Fruit fly (Drosophila melanogaster) whole organism, embryonic: ENCODE data around the gene SelG.
A peak's percentile ranks its signal among the peaks of the same experiment; 100 is the strongest.

ENCODE experiments used
- Adf1 ChIP-seq: fragments of 200-800 bp; sonication (Bioruptor generic); IDR thresholded peaks from 2 replicates; pipeline ENCODE4 v1.3.6; 2022; ENCODE audit warnings: missing biosample characterization, missing genetic modification characterization
- Bdp1 ChIP-seq: fragments of 200-800 bp; sonication (Bioruptor generic); optimal IDR thresholded peaks from 3 replicates; lab custom pipeline; 2016; ENCODE audit warnings: missing biosample characterization, missing genetic modification characterization
- BtbVII ChIP-seq: fragments of 200-800 bp; sonication (Bioruptor generic); optimal IDR thresholded peaks from 3 replicates; lab custom pipeline; 2017; ENCODE audit warnings: missing biosample characterization, mild to moderate bottlenecking, missing genetic modification characterization
- CG10267 ChIP-seq: fragments of 200-800 bp; sonication (Bioruptor generic); optimal IDR thresholded peaks from 2 replicates; lab custom pipeline; 2018; ENCODE audit warnings: missing biosample characterization, mild to moderate bottlenecking, missing genetic modification characterization, moderate library complexity
- CG10543 ChIP-seq: fragments of 200-800 bp; sonication (Bioruptor generic); optimal IDR thresholded peaks from 3 replicates; lab custom pipeline; 2017; ENCODE audit warnings: missing biosample characterization, mild to moderate bottlenecking, missing genetic modification characterization, moderate library complexity
- CG11247 ChIP-seq: fragments of 200-800 bp; sonication (Bioruptor generic); IDR thresholded peaks from 2 replicates; pipeline ENCODE4 v1.3.6; 2022; ENCODE audit warnings: missing biosample characterization, missing genetic modification characterization
- CG12071 ChIP-seq: fragments of 200-800 bp; sonication (Bioruptor generic); optimal IDR thresholded peaks from 3 replicates; lab custom pipeline; 2018; ENCODE audit warnings: missing biosample characterization, mild to moderate bottlenecking, missing genetic modification characterization
- CG12155 ChIP-seq: fragments of 200-800 bp; sonication (Bioruptor generic); optimal IDR thresholded peaks from 3 replicates; lab custom pipeline; 2016; ENCODE audit warnings: missing biosample characterization, missing genetic modification characterization
- CG12219 ChIP-seq: fragments of 200-800 bp; sonication (Bioruptor generic); optimal IDR thresholded peaks from 3 replicates; lab custom pipeline; 2018; ENCODE audit warnings: missing biosample characterization, mild to moderate bottlenecking, missing genetic modification characterization
- CG12391 ChIP-seq: fragments of 200-800 bp; sonication (Bioruptor generic); optimal IDR thresholded peaks from 3 replicates; lab custom pipeline; 2018; ENCODE audit warnings: missing biosample characterization, mild to moderate bottlenecking, missing genetic modification characterization, moderate library complexity
- CG14014 ChIP-seq: fragments of 200-800 bp; sonication (Bioruptor generic); IDR thresholded peaks from 2 replicates; pipeline ENCODE4 v1.3.6; 2022; ENCODE audit warnings: missing biosample characterization, missing genetic modification characterization
- CG14710 ChIP-seq: fragments of 200-800 bp; sonication (Bioruptor generic); optimal IDR thresholded peaks from 3 replicates; lab custom pipeline; 2019; ENCODE audit warnings: missing biosample characterization, mild to moderate bottlenecking, missing genetic modification characterization, moderate library complexity
- CG14860 ChIP-seq: fragments of 200-800 bp; sonication (Bioruptor generic); IDR thresholded peaks from 3 replicates; pipeline ENCODE4 v1.3.6; 2022; ENCODE audit warnings: missing biosample characterization, missing genetic modification characterization; ENCODE audit not compliant: partially characterized antibody
- CG15269 ChIP-seq: fragments of 200-800 bp; sonication (Bioruptor generic); optimal IDR thresholded peaks from 2 replicates; lab custom pipeline; 2018; ENCODE audit warnings: missing biosample characterization, mild to moderate bottlenecking, missing genetic modification characterization, moderate library complexity
- CG1529 ChIP-seq: fragments of 200-800 bp; sonication (Bioruptor generic); optimal IDR thresholded peaks from 3 replicates; lab custom pipeline; 2018; ENCODE audit warnings: missing biosample characterization, missing genetic modification characterization
- CG17612 ChIP-seq: fragments of 200-800 bp; sonication (Bioruptor generic); IDR thresholded peaks from 2 replicates; pipeline ENCODE4 v1.3.6; 2022; ENCODE audit warnings: missing biosample characterization, missing genetic modification characterization
- CG32767 ChIP-seq: fragments of 200-800 bp; sonication (Bioruptor generic); IDR thresholded peaks from 2 replicates; pipeline ENCODE4 v1.3.6; 2022; ENCODE audit warnings: missing biosample characterization, missing genetic modification characterization
- CG32772 ChIP-seq: fragments of 200-800 bp; sonication (Bioruptor generic); IDR thresholded peaks from 2 replicates; pipeline ENCODE4 v1.3.6; 2022; ENCODE audit warnings: missing biosample characterization, missing genetic modification characterization
- CG3281 ChIP-seq: fragments of 200-800 bp; sonication (Bioruptor generic); optimal IDR thresholded peaks from 3 replicates; lab custom pipeline; 2017; ENCODE audit warnings: missing biosample characterization, mild to moderate bottlenecking, missing genetic modification characterization
- CG3838 ChIP-seq: fragments of 200-800 bp; sonication (Bioruptor generic); optimal IDR thresholded peaks from 3 replicates; lab custom pipeline; 2016; ENCODE audit warnings: missing biosample characterization, missing genetic modification characterization
- CG4707 ChIP-seq: fragments of 200-800 bp; sonication (Bioruptor generic); optimal IDR thresholded peaks from 2 replicates; lab custom pipeline; 2018; ENCODE audit warnings: missing biosample characterization, mild to moderate bottlenecking, missing genetic modification characterization, moderate library complexity
- CG4730 ChIP-seq: fragments of 200-800 bp; sonication (Bioruptor generic); IDR thresholded peaks from 2 replicates; pipeline ENCODE4 v1.3.6; 2022; ENCODE audit warnings: missing biosample characterization, missing genetic modification characterization
- CG7357 ChIP-seq: fragments of 200-800 bp; sonication (Bioruptor generic); IDR thresholded peaks from 3 replicates; pipeline ENCODE4 v1.3.6; 2022; ENCODE audit warnings: missing biosample characterization, missing genetic modification characterization
- CG7839 ChIP-seq: fragments of 200-800 bp; sonication (Bioruptor generic); optimal IDR thresholded peaks from 3 replicates; lab custom pipeline; 2018; ENCODE audit warnings: missing biosample characterization, mild to moderate bottlenecking, missing genetic modification characterization, moderate library complexity
- CG9932 ChIP-seq: fragments of 200-800 bp; sonication (Bioruptor generic); IDR thresholded peaks from 2 replicates; pipeline ENCODE4 v1.3.6; 2022; ENCODE audit warnings: missing biosample characterization, missing genetic modification characterization
- Fer2 ChIP-seq: fragments of 200-800 bp; sonication (Bioruptor generic); optimal IDR thresholded peaks from 2 replicates; lab custom pipeline; 2018; ENCODE audit warnings: missing biosample characterization, mild to moderate bottlenecking, missing genetic modification characterization, moderate library complexity
- HmgD ChIP-seq: fragments of 200-800 bp; sonication (Bioruptor generic); optimal IDR thresholded peaks from 3 replicates; lab custom pipeline; 2016; ENCODE audit warnings: missing biosample characterization, missing genetic modification characterization
- Hmr ChIP-seq: fragments of 200-800 bp; sonication (Bioruptor generic); optimal IDR thresholded peaks from 3 replicates; lab custom pipeline; 2017; ENCODE audit warnings: mild to moderate bottlenecking, missing biosample characterization, missing genetic modification reagents, missing genetic modification characterization
- MESR4 ChIP-seq: fragments of 200-800 bp; sonication (Bioruptor generic); optimal IDR thresholded peaks from 2 replicates; lab custom pipeline; 2018; ENCODE audit warnings: missing biosample characterization, mild to moderate bottlenecking, missing genetic modification characterization, moderate library complexity
- NFAT ChIP-seq: fragments of 200-800 bp; sonication (Bioruptor generic); IDR thresholded peaks from 2 replicates; pipeline ENCODE4 v1.3.6; 2022; ENCODE audit warnings: missing biosample characterization, missing genetic modification characterization
- Six4 ChIP-seq: fragments of 200-800 bp; sonication (Bioruptor generic); optimal IDR thresholded peaks from 2 replicates; lab custom pipeline; 2016; ENCODE audit warnings: missing biosample characterization, missing genetic modification characterization
- Trl ChIP-seq, 3 experiments: fragments of >200 bp in 2 of 3; fragments of 200-800 bp in 1 of 3; sonication (Bioruptor generic) in 1 of 3; optimal IDR thresholded peaks; 2 replicates in 1 of 3; 3 replicates in 2 of 3; lab custom pipeline; 2016 to 2017; ENCODE audit warnings: missing biosample characterization in 1 of 3, missing genetic modification characterization in 1 of 3
- Usf ChIP-seq: fragments of 200-800 bp; sonication (Bioruptor generic); optimal IDR thresholded peaks from 2 replicates; lab custom pipeline; 2017; ENCODE audit warnings: missing genotype, missing biosample characterization, missing genetic modification characterization
- cad ChIP-seq: fragments of >200 bp; optimal IDR thresholded peaks from 2 replicates; lab custom pipeline; 2017; ENCODE audit warnings: missing biosample characterization, missing genetic modification characterization
- cg ChIP-seq: fragments of 200-800 bp; sonication (Bioruptor generic); optimal IDR thresholded peaks from 3 replicates; lab custom pipeline; 2019; ENCODE audit warnings: missing biosample characterization, mild to moderate bottlenecking, missing genetic modification characterization, moderate library complexity
- crol ChIP-seq: fragments of 200-800 bp; sonication (Bioruptor generic); IDR thresholded peaks from 2 replicates; pipeline ENCODE4 v1.3.6; 2022; ENCODE audit warnings: missing biosample characterization, missing genetic modification characterization
- dmrt99B ChIP-seq: fragments of 200-800 bp; sonication (Bioruptor generic); optimal IDR thresholded peaks from 2 replicates; lab custom pipeline; 2018; ENCODE audit warnings: missing biosample characterization, mild to moderate bottlenecking, missing genetic modification characterization, moderate library complexity
- dpn ChIP-seq, 2 experiments: fragments of 200-800 bp; sonication (Bioruptor generic); optimal IDR thresholded peaks; 3 replicates each; lab custom pipeline; 2016; ENCODE audit warnings: missing biosample characterization in 2 of 2, missing genetic modification characterization in 2 of 2
- fd96Cb ChIP-seq: fragments of 200-800 bp; sonication (Bioruptor generic); optimal IDR thresholded peaks from 2 replicates; lab custom pipeline; 2018; ENCODE audit warnings: missing biosample characterization, mild to moderate bottlenecking, missing genetic modification characterization, moderate library complexity
- hb ChIP-seq: fragments of 200-800 bp; sonication (Bioruptor generic); IDR thresholded peaks from 3 replicates; pipeline ENCODE4 v1.3.6; 2022; ENCODE audit warnings: missing biosample characterization, missing genetic modification characterization; ENCODE audit not compliant: partially characterized antibody
- inv ChIP-seq: fragments of 200-800 bp; sonication (Bioruptor generic); IDR thresholded peaks from 2 replicates; pipeline ENCODE4 v1.3.6; 2022; ENCODE audit warnings: missing biosample characterization, missing genetic modification characterization; ENCODE audit not compliant: partially characterized antibody
- jigr1 ChIP-seq: fragments of 200-800 bp; sonication (Bioruptor generic); IDR thresholded peaks from 3 replicates; pipeline ENCODE4 v1.3.6; 2022; ENCODE audit warnings: missing biosample characterization, missing genetic modification characterization
- lilli ChIP-seq: fragments of 200-800 bp; sonication (Bioruptor generic); optimal IDR thresholded peaks from 3 replicates; lab custom pipeline; 2016; ENCODE audit warnings: missing biosample characterization, missing genetic modification characterization
- lmd ChIP-seq: fragments of 200-800 bp; sonication (Bioruptor generic); IDR thresholded peaks from 2 replicates; pipeline ENCODE4 v1.3.6; 2022; ENCODE audit warnings: missing biosample characterization, missing genetic modification characterization
- mld ChIP-seq: fragments of 200-800 bp; sonication (Bioruptor generic); IDR thresholded peaks from 3 replicates; pipeline ENCODE4 v1.3.6; 2022; ENCODE audit warnings: missing biosample characterization, missing genetic modification characterization; ENCODE audit not compliant: partially characterized antibody
- nmo ChIP-seq: fragments of 200-800 bp; sonication (Bioruptor generic); optimal IDR thresholded peaks from 2 replicates; lab custom pipeline; 2018; ENCODE audit warnings: missing biosample characterization, mild to moderate bottlenecking, missing genetic modification characterization, moderate library complexity
- pfk ChIP-seq: fragments of 200-800 bp; sonication (Bioruptor generic); optimal IDR thresholded peaks from 2 replicates; lab custom pipeline; 2018; ENCODE audit warnings: missing biosample characterization, mild to moderate bottlenecking, missing genetic modification characterization, moderate library complexity
- repo ChIP-seq: fragments of 200-800 bp; sonication (Bioruptor generic); optimal IDR thresholded peaks from 2 replicates; lab custom pipeline; 2016; ENCODE audit warnings: missing biosample characterization, missing genetic modification characterization
- slp2 ChIP-seq: fragments of 200-800 bp; sonication (Bioruptor generic); optimal IDR thresholded peaks from 2 replicates; lab custom pipeline; 2016; ENCODE audit warnings: missing biosample characterization, missing genetic modification characterization
- so ChIP-seq: fragments of 200-800 bp; sonication (Bioruptor generic); IDR thresholded peaks from 3 replicates; pipeline ENCODE4 v1.3.6; 2022; ENCODE audit warnings: missing biosample characterization, missing genetic modification characterization
- stc ChIP-seq: fragments of 200-800 bp; sonication (Bioruptor generic); IDR thresholded peaks from 2 replicates; pipeline ENCODE4 v1.3.6; 2022; ENCODE audit warnings: missing biosample characterization, missing genetic modification characterization
- yki ChIP-seq: fragments of >200 bp; optimal IDR thresholded peaks from 3 replicates; lab custom pipeline; 2018

SelG gene

DNA sequence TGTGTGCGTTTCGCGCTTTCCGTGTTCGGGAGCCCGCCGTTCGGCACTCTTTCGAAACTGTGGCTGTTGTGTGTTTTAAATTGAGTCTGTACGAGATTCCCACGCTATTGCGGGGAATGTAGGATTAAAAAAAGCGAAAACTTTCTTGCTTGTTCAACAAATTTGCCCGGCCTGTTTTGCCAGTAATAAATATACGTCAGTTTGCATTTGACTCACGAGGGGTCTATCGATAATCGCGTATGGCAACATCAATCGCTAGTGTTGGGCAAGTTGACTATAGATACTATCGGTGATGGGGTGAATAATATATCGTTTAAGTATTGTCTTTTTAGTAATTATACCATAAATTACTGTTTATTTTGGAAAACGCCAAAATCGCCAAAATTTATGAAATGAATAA, 18.1 kb downstream of the SelG start, which contains the start of gene Upf1 (continued):
- TF ChIP-seq CG3281 (GFP tag; lab: Kevin White, UChicago): no peak
- no peak for TF ChIP-seq stc (GFP tag; lab: Robert Waterston, UW)
- TF ChIP-seq NFAT: no peak
- no peak for TF ChIP-seq Six4
- no peak for TF ChIP-seq dmrt99B (tag; lab: Kevin White, UChicago)
- no peak for TF ChIP-seq dpn (GFP tag; optimal IDR thresholded peaks at IDR 0.05; lab: Kevin White, UChicago)
- no peak for TF ChIP-seq cad (GFP tag; lab: Kevin White, UChicago)
- no peak for TF ChIP-seq CG10543
- TF ChIP-seq CG32772 (GFP tag; lab: Robert Waterston, UW): no peak
- peak; percentile 46 for TF ChIP-seq CG14710 (tag; lab: Kevin White, UChicago)
- TF ChIP-seq lmd: no peak
- peak; percentile 86 for TF ChIP-seq hb
- TF ChIP-seq CG11247: no peak
- TF ChIP-seq CG12071 (GFP tag; lab: Kevin White, UChicago): no peak
- no peak for TF ChIP-seq CG4730
- no peak for TF ChIP-seq CG14014
- no peak for TF ChIP-seq CG7839 (tag; lab: Kevin White, UChicago)
- TF ChIP-seq MESR4: peak; percentile 59
- TF ChIP-seq HmgD (GFP tag; lab: Kevin White, UChicago): no peak
- TF ChIP-seq Fer2 (tag; lab: Kevin White, UChicago): no peak
- TF ChIP-seq so: no peak
- TF ChIP-seq pfk: no peak
- no peak; the same call in 2 of the 3 replicates for TF ChIP-seq jigr1
- TF ChIP-seq CG14860 (GFP tag; lab: Robert Waterston, UW): peak; percentile 90
- peak; percentile 16 for TF ChIP-seq CG12391 (tag; lab: Kevin White, UChicago)
- no peak for TF ChIP-seq repo (GFP tag; lab: Kevin White, UChicago)
- no peak for TF ChIP-seq CG17612 (GFP tag; lab: Robert Waterston, UW)
- no peak for TF ChIP-seq cg
- TF ChIP-seq nmo (GFP tag; lab: Kevin White, UChicago): no peak
- TF ChIP-seq Bdp1: no peak
- peak; percentile 92 for TF ChIP-seq mld (GFP tag; lab: Robert Waterston, UW)
- TF ChIP-seq Adf1 (GFP tag; lab: Robert Waterston, UW): no peak
- no peak for TF ChIP-seq yki (lab: Kevin White, UChicago)
- TF ChIP-seq inv (GFP tag; lab: Robert Waterston, UW): peak; percentile 92
- no peak for TF ChIP-seq slp2
- TF ChIP-seq CG15269 (tag; lab: Kevin White, UChicago): no peak
- TF ChIP-seq CG9932 (GFP tag; lab: Robert Waterston, UW): peak; percentile 73
- TF ChIP-seq CG4707: no peak
- no peak for TF ChIP-seq Usf (GFP tag; lab: Kevin White, UChicago)
- TF ChIP-seq CG12155 (GFP tag; lab: Kevin White, UChicago): no peak
- TF ChIP-seq fd96Cb (tag; lab: Kevin White, UChicago): no peak
- TF ChIP-seq CG10267 (tag; lab: Kevin White, UChicago): peak; percentile 82
- no peak for TF ChIP-seq Trl (optimal IDR thresholded peaks at IDR 0.05; lab: Kevin White, UChicago)
- TF ChIP-seq Trl (GFP tag; optimal IDR thresholded peaks at IDR 0.05; lab: Kevin White, UChicago): no peak
- no peak for TF ChIP-seq CG7357
- no peak for TF ChIP-seq CG3838 (GFP tag; lab: Kevin White, UChicago)
- TF ChIP-seq Hmr: no peak
- no peak for TF ChIP-seq CG12219 (GFP tag; lab: Kevin White, UChicago)
- TF ChIP-seq BtbVII (GFP tag; lab: Kevin White, UChicago): no peak
- no peak for TF ChIP-seq lilli (GFP tag; lab: Kevin White, UChicago)
- TF ChIP-seq CG1529 (GFP tag; lab: Kevin White, UChicago): no peak
- TF ChIP-seq crol (GFP tag; lab: Robert Waterston, UW): no peak
- TF ChIP-seq CG32767: no peak
